Worm (Caenorhabditis elegans) whole organism, midembryonic: ENCODE data around the gene F47G3.3.

Experiments used
- T22C8.4 ChIP-seq: fragments of 200-800 bp; sonication (Bioruptor generic); IDR thresholded peaks from 2 replicates; pipeline ENCODE4 v1.3.6; 2022; ENCODE audit warnings: missing genetic modification characterization, missing compliant biosample characterization
- cog-1 ChIP-seq: sonication (generic microtip); optimal IDR thresholded peaks from 2 replicates; lab custom pipeline; 2016; ENCODE audit warnings: missing genetic modification characterization, missing compliant biosample characterization
- flt-1 ChIP-seq: fragments of 200-800 bp; sonication (Bioruptor generic); IDR thresholded peaks from 2 replicates; pipeline ENCODE4 v1.3.6; 2022; ENCODE audit warnings: missing genetic modification characterization, missing compliant biosample characterization
- klf-2 ChIP-seq: fragments of 200-800 bp; sonication (Bioruptor generic); conservative IDR thresholded peaks from 2 replicates; pipeline ENCODE4 v1.3.6; 2022; ENCODE audit warnings: missing genetic modification reagents, missing genetic modification characterization, missing compliant biosample characterization
- med-1 ChIP-seq: sonication (generic microtip); optimal IDR thresholded peaks from 2 replicates; lab custom pipeline; 2017; ENCODE audit warnings: missing genetic modification characterization, mild to moderate bottlenecking, missing compliant biosample characterization, antibody characterized with exemption, missing genetic modification reagents; ENCODE audit not compliant: insufficient read depth
- ref-1 ChIP-seq: fragments of 200-800 bp; sonication (Bioruptor generic); conservative IDR thresholded peaks from 2 replicates; pipeline ENCODE4 v1.3.6; 2022; ENCODE audit warnings: missing genetic modification reagents, missing genetic modification characterization, missing compliant biosample characterization
- tab-1 ChIP-seq: fragments of 200-800 bp; sonication (Bioruptor generic); IDR thresholded peaks from 2 replicates; pipeline ENCODE4 v1.3.6; 2022; ENCODE audit warnings: missing genetic modification characterization, missing compliant biosample characterization
- ztf-23 ChIP-seq: fragments of 200-800 bp; sonication (Bioruptor generic); IDR thresholded peaks from 2 replicates; pipeline ENCODE4 v1.3.6; 2022; ENCODE audit warnings: missing genetic modification reagents, missing genetic modification characterization, missing compliant biosample characterization
- ztf-29 ChIP-seq: fragments of 200-800 bp; sonication (Bioruptor generic); IDR thresholded peaks from 2 replicates; pipeline ENCODE4 v1.3.6; 2022; ENCODE audit warnings: missing genetic modification reagents, missing genetic modification characterization, missing compliant biosample characterization

The F47G3.3 gene

DNA sequence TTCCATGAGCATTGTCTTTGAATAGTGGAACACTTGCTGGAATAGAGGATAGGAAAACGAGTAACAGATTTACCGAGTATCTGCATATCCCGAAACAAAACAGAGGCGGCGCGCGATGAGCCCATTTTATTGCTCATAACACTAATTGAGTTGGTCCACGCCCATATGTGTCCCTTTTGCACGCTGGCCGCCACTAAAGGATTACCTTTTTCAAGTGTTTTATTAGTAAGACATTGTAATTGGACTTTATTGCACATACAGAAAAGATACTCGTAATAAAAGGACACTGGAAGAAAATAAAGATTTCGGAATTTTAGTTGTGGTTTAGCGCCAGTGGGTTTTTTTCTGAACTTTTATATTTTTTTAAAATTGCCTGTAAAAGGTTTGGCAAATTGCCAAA lies 37.5 kb downstream of the F47G3.3 start, which contains the start of gene hlh-15:
Gene hlh-15 (minus strand): TSS at position 101 of the 400 bp plus-strand sequence.
- TF ChIP-seq klf-2 (GFP tag; lab: Robert Waterston, UW) = no peak

- TF ChIP-seq T22C8.4 (GFP tag; lab: Robert Waterston, UW) = no peak
- no peak for TF ChIP-seq tab-1 (GFP tag; lab: Robert Waterston, UW)
- no peak for TF ChIP-seq med-1 (GFP tag; lab: Kevin White, UChicago)
- no peak for TF ChIP-seq ref-1 (GFP tag; lab: Robert Waterston, UW)
- no peak for TF ChIP-seq ztf-29 (GFP tag; lab: Robert Waterston, UW)
- no peak for TF ChIP-seq klf-2 (GFP tag; lab: Robert Waterston, UW)
- no peak for TF ChIP-seq ztf-23
- TF ChIP-seq flt-1 (GFP tag; lab: Robert Waterston, UW) = no peak
- no peak for TF ChIP-seq cog-1 (tag; lab: Kevin White, UChicago)
Measured at ce11 chrX:2419777-2420176, 44.0 kb downstream of the F47G3.3 start, which contains the start of gene glr-7. glr-7 (minus strand) TSS chrX:2419877.

DNA sequence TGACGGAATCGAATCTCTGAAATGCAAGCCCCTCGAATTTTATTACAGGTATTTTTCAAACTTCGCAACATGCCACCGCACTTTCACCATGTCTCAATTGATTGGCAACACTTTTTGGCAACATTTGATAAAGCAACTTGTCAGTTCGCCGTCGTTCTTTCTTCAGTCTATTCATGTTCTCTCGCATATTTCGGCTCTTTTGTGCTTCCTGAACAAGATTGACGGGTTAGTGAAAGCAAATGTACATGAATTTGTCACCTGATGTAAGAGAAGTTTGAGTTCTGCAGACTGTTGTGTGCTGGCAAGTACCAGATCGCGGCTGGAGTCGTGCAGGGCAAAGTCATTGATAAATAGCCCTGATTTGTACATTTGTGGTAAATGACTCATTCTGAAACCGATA lies 46.3 kb downstream of the F47G3.3 start:
- TF ChIP-seq tab-1 (GFP tag; lab: Robert Waterston, UW) (no peak), ztf-23 (no peak), med-1 (GFP tag; lab: Kevin White, UChicago) (no peak), klf-2 (GFP tag; lab: Robert Waterston, UW) (no peak), ref-1 (GFP tag; lab: Robert Waterston, UW) (no peak), ztf-29 (GFP tag; lab: Robert Waterston, UW) (no peak), T22C8.4 (GFP tag; lab: Robert Waterston, UW) (no peak), cog-1 (tag; lab: Kevin White, UChicago) (no peak), flt-1 (GFP tag; lab: Robert Waterston, UW) (no peak)

ce11 chrX:2425284-2425683 lies 49.5 kb downstream of the F47G3.3 start:
- TF ChIP-seq ztf-29 (GFP tag; lab: Robert Waterston, UW) (no peak), ref-1 (GFP tag; lab: Robert Waterston, UW) (no peak), klf-2 (GFP tag; lab: Robert Waterston, UW) (no peak), flt-1 (GFP tag; lab: Robert Waterston, UW) (no peak), ztf-23 (no peak), cog-1 (tag; lab: Kevin White, UChicago) (no peak), med-1 (GFP tag; lab: Kevin White, UChicago) (no peak), tab-1 (GFP tag; lab: Robert Waterston, UW) (no peak), T22C8.4 (GFP tag; lab: Robert Waterston, UW) (no peak)

DNA sequence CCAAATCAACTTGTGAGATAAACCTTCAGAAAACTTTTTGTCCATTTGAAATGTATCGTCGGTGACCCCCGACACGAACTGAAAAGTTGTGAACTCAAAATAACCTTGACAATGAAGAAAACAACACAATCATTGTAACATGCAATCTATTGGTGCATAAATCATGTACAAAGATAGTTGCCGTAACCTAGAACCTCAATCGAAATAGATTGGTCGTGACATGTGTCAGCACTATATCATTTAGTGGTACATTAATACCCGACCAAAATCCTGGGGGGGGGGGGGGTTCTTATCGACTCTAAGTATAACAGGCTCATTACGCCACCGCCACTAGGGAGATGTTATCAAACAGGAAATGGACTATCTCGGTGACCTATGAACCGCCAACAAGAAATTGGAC lies 51.1 kb downstream of the F47G3.3 start:
- TF ChIP-seq flt-1 (GFP tag; lab: Robert Waterston, UW) (no peak), klf-2 (GFP tag; lab: Robert Waterston, UW) (no peak), tab-1 (GFP tag; lab: Robert Waterston, UW) (no peak), ztf-23 (no peak), ref-1 (GFP tag; lab: Robert Waterston, UW) (no peak), ztf-29 (GFP tag; lab: Robert Waterston, UW) (no peak), cog-1 (tag; lab: Kevin White, UChicago) (no peak), T22C8.4 (GFP tag; lab: Robert Waterston, UW) (no peak), med-1 (GFP tag; lab: Kevin White, UChicago) (no peak)

DNA sequence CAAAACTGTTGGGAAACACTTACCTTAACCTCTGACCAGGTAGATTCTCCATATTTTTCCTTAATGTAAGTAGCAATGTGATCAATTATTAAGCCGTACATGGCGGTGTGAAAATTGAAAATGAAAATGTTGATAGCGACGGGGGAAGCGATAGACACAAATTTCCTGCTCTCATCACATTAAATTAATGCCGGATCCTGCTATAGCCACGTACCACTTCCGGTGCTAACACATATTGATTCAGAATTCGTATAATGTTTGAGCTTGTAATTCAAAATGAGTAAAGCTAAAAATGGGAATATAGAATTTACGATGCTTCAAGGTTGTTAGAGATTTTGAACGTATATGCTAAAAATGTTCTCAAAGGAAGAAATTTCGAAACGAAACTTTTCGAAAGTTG lies 51.6 kb downstream of the F47G3.3 start, which contains the start of gene gcy-31:
Gene gcy-31 (minus strand): TSS at position 101 of the 400 bp plus-strand sequence.
- TF ChIP-seq ztf-29 (GFP tag; lab: Robert Waterston, UW) (no peak), tab-1 (GFP tag; lab: Robert Waterston, UW) (no peak), klf-2 (GFP tag; lab: Robert Waterston, UW) (no peak), cog-1 (tag; lab: Kevin White, UChicago) (no peak)
